Fruit fly (Drosophila melanogaster) whole organism, embryonic: ENCODE results near the gene flfl.

ENCODE experiments used
- Antp ChIP-seq: fragments of 200-800 bp; sonication (Bioruptor generic); optimal IDR thresholded peaks from 3 replicates; lab custom pipeline; 2016; ENCODE audit warnings: missing biosample characterization, missing genetic modification characterization
- Blimp-1 ChIP-seq: fragments of 200-800 bp; sonication (Bioruptor generic); optimal IDR thresholded peaks from 3 replicates; lab custom pipeline; 2018; ENCODE audit warnings: missing biosample characterization, missing genetic modification characterization, mild to moderate bottlenecking, moderate library complexity, missing genetic modification reagents
- CG10274 ChIP-seq: fragments of 200-800 bp; sonication (Bioruptor generic); optimal IDR thresholded peaks from 3 replicates; lab custom pipeline; 2017; ENCODE audit warnings: missing biosample characterization, mild to moderate bottlenecking, missing genetic modification characterization
- CG11504 ChIP-seq: fragments of 200-800 bp; sonication (Bioruptor generic); optimal IDR thresholded peaks from 3 replicates; lab custom pipeline; 2019; ENCODE audit warnings: missing biosample characterization, mild to moderate bottlenecking, missing genetic modification characterization, moderate library complexity
- CG11560 ChIP-seq: fragments of 200-800 bp; sonication (Bioruptor generic); IDR thresholded peaks from 3 replicates; pipeline ENCODE4 v1.3.6; 2022; ENCODE audit warnings: missing biosample characterization, missing genetic modification characterization
- CG14050 ChIP-seq: fragments of 200-800 bp; sonication (Bioruptor generic); IDR thresholded peaks from 3 replicates; pipeline ENCODE4 v1.3.6; 2022; ENCODE audit warnings: missing biosample characterization, missing genetic modification characterization
- CG14667 ChIP-seq: fragments of 200-800 bp; sonication (Bioruptor generic); IDR thresholded peaks from 2 replicates; pipeline ENCODE4 v1.3.6; 2022; ENCODE audit warnings: missing biosample characterization, missing genetic modification characterization
- CG14965 ChIP-seq: fragments of 200-800 bp; sonication (Bioruptor generic); optimal IDR thresholded peaks from 2 replicates; lab custom pipeline; 2016; ENCODE audit warnings: missing biosample characterization, missing genetic modification characterization, borderline replicate concordance
- CG15073 ChIP-seq: fragments of 200-800 bp; sonication (Bioruptor generic); optimal IDR thresholded peaks from 2 replicates; lab custom pipeline; 2016; ENCODE audit warnings: missing biosample characterization, missing genetic modification characterization
- CG31441 ChIP-seq: fragments of 200-800 bp; sonication (Bioruptor generic); IDR thresholded peaks from 2 replicates; pipeline ENCODE4 v1.3.6; 2022; ENCODE audit warnings: missing biosample characterization, missing genetic modification characterization
- CG6765 ChIP-seq: fragments of 200-800 bp; sonication (Bioruptor generic); optimal IDR thresholded peaks from 3 replicates; lab custom pipeline; 2017; ENCODE audit warnings: missing biosample characterization, mild to moderate bottlenecking, missing genetic modification characterization
- CG8089 ChIP-seq: fragments of 200-800 bp; sonication (Bioruptor generic); optimal IDR thresholded peaks from 3 replicates; lab custom pipeline; 2016; ENCODE audit warnings: missing biosample characterization, missing genetic modification characterization
- CG8924 ChIP-seq: fragments of 200-800 bp; optimal IDR thresholded peaks from 3 replicates; lab custom pipeline; 2019; ENCODE audit warnings: missing biosample characterization, mild to moderate bottlenecking, missing genetic modification characterization, moderate library complexity
- CG9876 ChIP-seq: fragments of 200-800 bp; sonication (Bioruptor generic); optimal IDR thresholded peaks from 2 replicates; lab custom pipeline; 2016; ENCODE audit warnings: missing biosample characterization, missing genetic modification characterization
- D19B ChIP-seq: fragments of 200-800 bp; sonication (Bioruptor generic); optimal IDR thresholded peaks from 2 replicates; lab custom pipeline; 2017; ENCODE audit warnings: missing biosample characterization, mild to moderate bottlenecking, missing genetic modification characterization
- Doc3 ChIP-seq: fragments of 200-800 bp; sonication (Bioruptor generic); IDR thresholded peaks from 3 replicates; pipeline ENCODE4 v1.3.6; 2022; ENCODE audit warnings: missing biosample characterization, missing genetic modification characterization; ENCODE audit not compliant: partially characterized antibody
- Fer2 ChIP-seq: fragments of 200-800 bp; sonication (Bioruptor generic); optimal IDR thresholded peaks from 2 replicates; lab custom pipeline; 2018; ENCODE audit warnings: missing biosample characterization, mild to moderate bottlenecking, missing genetic modification characterization, moderate library complexity
- Fer3 ChIP-seq: fragments of 200-800 bp; sonication (Bioruptor generic); optimal IDR thresholded peaks from 2 replicates; lab custom pipeline; 2018; ENCODE audit warnings: missing biosample characterization, mild to moderate bottlenecking, missing genetic modification characterization, moderate library complexity
- H15 ChIP-seq: fragments of 200-800 bp; sonication (Bioruptor generic); IDR thresholded peaks from 3 replicates; pipeline ENCODE4 v1.3.6; 2022; ENCODE audit warnings: missing biosample characterization, missing genetic modification characterization
- Lpt ChIP-seq: fragments of >200 bp; optimal IDR thresholded peaks from 2 replicates; lab custom pipeline; 2018; ENCODE audit warnings: missing biosample characterization, missing genetic modification characterization
- Med ChIP-seq: fragments of 200-800 bp; sonication (Bioruptor generic); peaks from one replicate; lab custom pipeline; 2016; ENCODE audit warnings: missing biosample characterization, missing genetic modification characterization, mild to moderate bottlenecking, inconsistent platforms, moderate library complexity
- Opbp ChIP-seq: fragments of 200-800 bp; sonication (Bioruptor generic); IDR thresholded peaks from 3 replicates; pipeline ENCODE4 v1.3.6; 2022; ENCODE audit warnings: missing biosample characterization, missing genetic modification characterization; ENCODE audit not compliant: partially characterized antibody
- Ravus ChIP-seq: fragments of 200-800 bp; sonication (Bioruptor generic); IDR thresholded peaks from 2 replicates; pipeline ENCODE4 v1.3.6; 2022; ENCODE audit warnings: missing biosample characterization, missing genetic modification characterization
- Stat92E ChIP-seq, 3 experiments: fragments of >200 bp in 2 of 3; fragments of 200-800 bp in 1 of 3; sonication (Bioruptor generic) in 1 of 3; optimal IDR thresholded peaks; 2 replicates each; lab custom pipeline; 2017 to 2019; ENCODE audit warnings: missing biosample characterization in 3 of 3, missing genetic modification characterization in 3 of 3, mild to moderate bottlenecking in 1 of 3, moderate library complexity in 1 of 3
- Trl ChIP-seq, 3 experiments: fragments of >200 bp in 2 of 3; fragments of 200-800 bp in 1 of 3; sonication (Bioruptor generic) in 1 of 3; optimal IDR thresholded peaks; 2 replicates in 1 of 3; 3 replicates in 2 of 3; lab custom pipeline; 2016 to 2017; ENCODE audit warnings: missing biosample characterization in 1 of 3, missing genetic modification characterization in 1 of 3
- Usf ChIP-seq: fragments of 200-800 bp; sonication (Bioruptor generic); optimal IDR thresholded peaks from 2 replicates; lab custom pipeline; 2017; ENCODE audit warnings: missing genotype, missing biosample characterization, missing genetic modification characterization
- YL-1 ChIP-seq: fragments of 200-800 bp; sonication (Bioruptor generic); optimal IDR thresholded peaks from 3 replicates; lab custom pipeline; 2017; ENCODE audit warnings: missing biosample characterization, mild to moderate bottlenecking, missing genetic modification characterization
- abd-A ChIP-seq: fragments of 200-800 bp; sonication (Bioruptor generic); optimal IDR thresholded peaks from 3 replicates; lab custom pipeline; 2019; ENCODE audit warnings: missing biosample characterization, mild to moderate bottlenecking, missing genetic modification characterization, moderate library complexity
- ac ChIP-seq: fragments of 200-800 bp; sonication (Bioruptor generic); optimal IDR thresholded peaks from 3 replicates; lab custom pipeline; 2017; ENCODE audit warnings: missing biosample characterization, mild to moderate bottlenecking, missing genetic modification characterization
- cad ChIP-seq: fragments of >200 bp; optimal IDR thresholded peaks from 2 replicates; lab custom pipeline; 2017; ENCODE audit warnings: missing biosample characterization, missing genetic modification characterization
- cg ChIP-seq: fragments of 200-800 bp; sonication (Bioruptor generic); optimal IDR thresholded peaks from 3 replicates; lab custom pipeline; 2019; ENCODE audit warnings: missing biosample characterization, mild to moderate bottlenecking, missing genetic modification characterization, moderate library complexity
- chif ChIP-seq, 2 experiments: fragments of 200-800 bp; sonication (Bioruptor generic); optimal IDR thresholded peaks; 3 replicates each; lab custom pipeline; 2016; ENCODE audit warnings: missing biosample characterization in 2 of 2, missing genetic modification characterization in 2 of 2
- croc ChIP-seq: fragments of 200-800 bp; sonication (Bioruptor generic); conservative IDR thresholded peaks from 3 replicates; pipeline ENCODE4 v1.3.6; 2022; ENCODE audit warnings: missing biosample characterization, missing genetic modification characterization
- ems ChIP-seq: fragments of 200-800 bp; sonication (Bioruptor generic); optimal IDR thresholded peaks from 3 replicates; lab custom pipeline; 2016; ENCODE audit warnings: missing biosample characterization, missing genetic modification characterization
- ewg ChIP-seq: fragments of 200-800 bp; sonication (Bioruptor generic); optimal IDR thresholded peaks from 3 replicates; lab custom pipeline; 2017; ENCODE audit warnings: mild to moderate bottlenecking, missing biosample characterization, missing genetic modification reagents, missing genetic modification characterization
- fru ChIP-seq: fragments of >200 bp; optimal IDR thresholded peaks from 2 replicates; lab custom pipeline; 2017
- gce ChIP-seq: fragments of 200-800 bp; sonication (Bioruptor generic); IDR thresholded peaks from 3 replicates; pipeline ENCODE4 v1.3.6; 2022; ENCODE audit warnings: missing biosample characterization, missing genetic modification characterization
- grau ChIP-seq: fragments of 200-800 bp; optimal IDR thresholded peaks from 3 replicates; lab custom pipeline; 2019; ENCODE audit warnings: missing biosample characterization, mild to moderate bottlenecking, missing genetic modification characterization, moderate library complexity
- ind ChIP-seq: fragments of 200-800 bp; sonication (Bioruptor generic); optimal IDR thresholded peaks from 3 replicates; lab custom pipeline; 2016; ENCODE audit warnings: missing biosample characterization, missing genetic modification characterization
- maf-S ChIP-seq: fragments of 200-800 bp; sonication (Bioruptor generic); optimal IDR thresholded peaks from 2 replicates; lab custom pipeline; 2016; ENCODE audit warnings: missing biosample characterization, missing genetic modification characterization
- nom ChIP-seq: fragments of 200-800 bp; sonication (Bioruptor generic); optimal IDR thresholded peaks from 2 replicates; lab custom pipeline; 2017; ENCODE audit warnings: missing biosample characterization, missing genetic modification characterization, mild to moderate bottlenecking, moderate library complexity, missing genetic modification reagents
- pros ChIP-seq: fragments of 200-800 bp; sonication (Bioruptor generic); optimal IDR thresholded peaks from 3 replicates; lab custom pipeline; 2019; ENCODE audit warnings: missing biosample characterization, mild to moderate bottlenecking, missing genetic modification characterization, moderate library complexity
- ro ChIP-seq: fragments of 200-800 bp; sonication (Bioruptor generic); IDR thresholded peaks from 2 replicates; pipeline ENCODE4 v1.3.6; 2022; ENCODE audit warnings: missing biosample characterization, missing genetic modification characterization
- run ChIP-seq: fragments of 200-800 bp; sonication (Bioruptor generic); optimal IDR thresholded peaks from 3 replicates; lab custom pipeline; 2018; ENCODE audit warnings: missing biosample characterization, mild to moderate bottlenecking, missing genetic modification characterization
- sens ChIP-seq: fragments of 200-800 bp; sonication (Bioruptor generic); peaks from one replicate; lab custom pipeline; 2016; ENCODE audit warnings: missing biosample characterization, missing genetic modification characterization
- slou ChIP-seq: fragments of 200-800 bp; sonication (Bioruptor generic); optimal IDR thresholded peaks from 3 replicates; lab custom pipeline; 2016; ENCODE audit warnings: missing biosample characterization, missing genetic modification characterization
- slp2 ChIP-seq: fragments of 200-800 bp; sonication (Bioruptor generic); optimal IDR thresholded peaks from 2 replicates; lab custom pipeline; 2016; ENCODE audit warnings: missing biosample characterization, missing genetic modification characterization
- tgo ChIP-seq: fragments of 200-800 bp; sonication (Bioruptor generic); IDR thresholded peaks from 3 replicates; pipeline ENCODE4 v1.3.6; 2022; ENCODE audit warnings: missing biosample characterization, missing genetic modification characterization
- yki ChIP-seq: fragments of >200 bp; optimal IDR thresholded peaks from 3 replicates; lab custom pipeline; 2018
- zen ChIP-seq: fragments of 200-800 bp; sonication (Bioruptor generic); optimal IDR thresholded peaks from 3 replicates; lab custom pipeline; 2018; ENCODE audit warnings: missing biosample characterization, mild to moderate bottlenecking, missing genetic modification characterization, moderate library complexity

flfl gene

DNA sequence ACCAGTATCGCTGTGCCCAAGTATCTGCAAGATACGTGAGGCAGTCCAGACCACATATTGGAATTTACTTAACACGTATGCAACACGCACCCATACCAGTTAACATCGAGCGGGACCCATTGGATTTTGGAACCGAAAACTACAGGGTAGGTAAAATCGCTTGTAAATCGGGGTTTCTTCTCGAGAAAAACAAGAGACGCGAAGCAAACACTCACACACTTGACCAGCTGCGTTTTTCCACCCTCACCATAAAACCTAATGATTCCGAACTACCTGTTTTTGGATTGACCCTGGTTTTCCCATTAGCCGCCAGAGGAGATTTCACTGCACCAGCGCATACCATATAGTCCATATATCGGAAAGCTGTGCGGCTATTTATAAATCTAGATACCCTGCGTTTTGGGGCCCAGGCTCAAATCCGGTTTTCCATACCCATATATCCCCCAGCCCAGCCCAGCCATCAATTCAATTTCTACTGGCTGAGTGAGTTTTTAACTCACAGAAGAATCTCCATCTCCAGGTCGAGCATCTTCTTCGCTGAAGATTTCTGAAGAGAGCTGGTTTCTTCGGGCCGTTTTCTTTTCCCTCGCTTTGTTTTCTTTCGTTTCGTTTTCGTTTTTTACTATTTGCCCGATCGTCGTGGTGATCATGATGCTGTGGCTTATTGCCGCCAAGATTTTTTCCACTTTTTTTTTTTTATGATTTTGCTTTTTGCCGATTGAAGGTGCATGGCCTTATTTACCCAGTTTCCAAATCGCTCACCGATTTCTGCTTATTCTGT lies 32.1 kb downstream of the flfl start (continued):
- TF ChIP-seq Blimp-1 (peak; percentile 30), Stat92E (GFP tag; optimal IDR thresholded peaks at IDR 0.05; lab: Kevin White, UChicago) (no peak), ind (GFP tag; lab: Kevin White, UChicago) (no peak), ems (no peak), run (tag; lab: Kevin White, UChicago) (no peak), Fer3 (tag; lab: Kevin White, UChicago) (no peak), CG10274 (GFP tag; lab: Kevin White, UChicago) (peak; percentile 44), cad (peak; percentile 82), CG31441 (no peak), Med (peak; percentile 34), gce (no peak), abd-A (peak; percentile 11), D19B (GFP tag; lab: Kevin White, UChicago) (peak; percentile 68), CG8089 (no peak), Opbp (GFP tag; lab: Robert Waterston, UW) (no peak), CG14050 (GFP tag; lab: Robert Waterston, UW) (no peak), CG11560 (no peak), chif (GFP tag; optimal IDR thresholded peaks at IDR 0.05; lab: Kevin White, UChicago) (no peak), pros (GFP tag; lab: Kevin White, UChicago) (peak; percentile 97), H15 (GFP tag; lab: Robert Waterston, UW) (no peak), CG11504 (tag; lab: Kevin White, UChicago) (no peak), ro (no peak), slp2 (GFP tag; lab: Kevin White, UChicago) (no peak), tgo (GFP tag; lab: Robert Waterston, UW) (no peak), grau (tag; lab: Kevin White, UChicago) (no peak), Usf (GFP tag; lab: Kevin White, UChicago) (no peak), maf-S (GFP tag; lab: Kevin White, UChicago) (no peak), Antp (GFP tag; lab: Kevin White, UChicago) (no peak), Ravus (GFP tag; lab: Robert Waterston, UW) (no peak), CG15073 (GFP tag; lab: Kevin White, UChicago) (no peak), CG6765 (GFP tag; lab: Kevin White, UChicago) (no peak), CG14667 (GFP tag; lab: Robert Waterston, UW) (no peak), ewg (GFP tag; lab: Kevin White, UChicago) (no peak), CG14965 (no peak), Trl (optimal IDR thresholded peaks at IDR 0.05; lab: Kevin White, UChicago) (no peak), Trl (GFP tag; optimal IDR thresholded peaks at IDR 0.05; lab: Kevin White, UChicago) (no peak), CG8924 (tag; lab: Kevin White, UChicago) (no peak), yki (lab: Kevin White, UChicago) (no peak), sens (no peak), Lpt (no peak), zen (tag; lab: Kevin White, UChicago) (peak; percentile 73), nom (GFP tag; lab: Kevin White, UChicago) (peak; percentile 85), Fer2 (tag; lab: Kevin White, UChicago) (no peak), fru (lab: Kevin White, UChicago) (no peak), ac (peak; percentile 27), CG9876 (GFP tag; lab: Kevin White, UChicago) (no peak), YL-1 (GFP tag; lab: Kevin White, UChicago) (no peak), croc (no peak), slou (GFP tag; lab: Kevin White, UChicago) (no peak), Doc3 (GFP tag; lab: Robert Waterston, UW) (no peak), cg (peak; percentile 17)
